Fruit fly (Drosophila melanogaster) whole organism, embryonic: ENCODE measurements around the gene gogo.
A peak's percentile ranks its signal among the peaks of the same experiment; 100 is the strongest.

Experiments used
- Ada2b ChIP-seq: fragments of 200-800 bp; sonication (Bioruptor generic); IDR thresholded peaks from 2 replicates; pipeline ENCODE4 v1.3.6; 2022; ENCODE audit warnings: missing biosample characterization, missing genetic modification characterization
- Adf1 ChIP-seq: fragments of 200-800 bp; sonication (Bioruptor generic); IDR thresholded peaks from 2 replicates; pipeline ENCODE4 v1.3.6; 2022; ENCODE audit warnings: missing biosample characterization, missing genetic modification characterization
- B-H2 ChIP-seq: fragments of 200-800 bp; sonication (Bioruptor generic); optimal IDR thresholded peaks from 2 replicates; lab custom pipeline; 2018; ENCODE audit warnings: missing biosample characterization, mild to moderate bottlenecking, missing genetic modification characterization
- Blimp-1 ChIP-seq: fragments of 200-800 bp; sonication (Bioruptor generic); optimal IDR thresholded peaks from 3 replicates; lab custom pipeline; 2018; ENCODE audit warnings: missing biosample characterization, missing genetic modification characterization, mild to moderate bottlenecking, moderate library complexity, missing genetic modification reagents
- CG10321 ChIP-seq: fragments of 200-800 bp; sonication (Bioruptor generic); IDR thresholded peaks from 2 replicates; pipeline ENCODE4 v1.3.6; 2022; ENCODE audit warnings: missing biosample characterization, missing genetic modification characterization
- CG10431 ChIP-seq: fragments of 200-800 bp; sonication (Bioruptor generic); optimal IDR thresholded peaks from 3 replicates; lab custom pipeline; 2018; ENCODE audit warnings: missing biosample characterization, mild to moderate bottlenecking, missing genetic modification characterization
- CG10959 ChIP-seq: fragments of 200-800 bp; sonication (Bioruptor generic); IDR thresholded peaks from 2 replicates; pipeline ENCODE4 v1.3.6; 2022; ENCODE audit warnings: missing biosample characterization, missing genetic modification characterization
- CG10979 ChIP-seq: fragments of 200-800 bp; sonication (Bioruptor generic); optimal IDR thresholded peaks from 2 replicates; lab custom pipeline; 2018; ENCODE audit warnings: missing biosample characterization, mild to moderate bottlenecking, missing genetic modification characterization, moderate library complexity
- CG11504 ChIP-seq: fragments of 200-800 bp; sonication (Bioruptor generic); optimal IDR thresholded peaks from 3 replicates; lab custom pipeline; 2019; ENCODE audit warnings: missing biosample characterization, mild to moderate bottlenecking, missing genetic modification characterization, moderate library complexity
- CG12744 ChIP-seq: fragments of 200-800 bp; sonication (Bioruptor generic); optimal IDR thresholded peaks from 2 replicates; lab custom pipeline; 2016; ENCODE audit warnings: missing biosample characterization, missing genetic modification characterization
- CG13296 ChIP-seq: fragments of 200-800 bp; sonication (Bioruptor generic); optimal IDR thresholded peaks from 3 replicates; lab custom pipeline; 2018; ENCODE audit warnings: missing biosample characterization, mild to moderate bottlenecking, missing genetic modification characterization
- CG13624 ChIP-seq: fragments of 200-800 bp; sonication (Bioruptor generic); optimal IDR thresholded peaks from 2 replicates; lab custom pipeline; 2016; ENCODE audit warnings: missing biosample characterization, missing genetic modification characterization
- CG17568 ChIP-seq: fragments of 200-800 bp; sonication (Bioruptor generic); optimal IDR thresholded peaks from 2 replicates; lab custom pipeline; 2018; ENCODE audit warnings: missing biosample characterization, mild to moderate bottlenecking, missing genetic modification characterization, moderate library complexity
- CG4282 ChIP-seq: fragments of 200-800 bp; sonication (Bioruptor generic); optimal IDR thresholded peaks from 2 replicates; lab custom pipeline; 2016; ENCODE audit warnings: missing biosample characterization, missing genetic modification characterization
- CG4360 ChIP-seq: fragments of 200-800 bp; sonication (Bioruptor generic); IDR thresholded peaks from 2 replicates; pipeline ENCODE4 v1.3.6; 2022; ENCODE audit warnings: missing biosample characterization, missing genetic modification characterization
- CG4730 ChIP-seq: fragments of 200-800 bp; sonication (Bioruptor generic); IDR thresholded peaks from 2 replicates; pipeline ENCODE4 v1.3.6; 2022; ENCODE audit warnings: missing biosample characterization, missing genetic modification characterization
- CG5180 ChIP-seq: fragments of 200-800 bp; sonication (Bioruptor generic); optimal IDR thresholded peaks from 3 replicates; lab custom pipeline; 2017; ENCODE audit warnings: missing biosample characterization, missing genetic modification characterization, mild to moderate bottlenecking, moderate library complexity, missing genetic modification reagents
- CG6272 ChIP-seq: fragments of 200-800 bp; sonication (Bioruptor generic); IDR thresholded peaks from 2 replicates; pipeline ENCODE4 v1.3.6; 2022; ENCODE audit warnings: missing biosample characterization, missing genetic modification characterization
- CG6683 ChIP-seq: fragments of 200-800 bp; sonication (Bioruptor generic); optimal IDR thresholded peaks from 2 replicates; lab custom pipeline; 2017; ENCODE audit warnings: missing biosample characterization, mild to moderate bottlenecking, missing genetic modification characterization, missing genetic modification reagents
- CG7745 ChIP-seq: fragments of 200-800 bp; sonication (Bioruptor generic); optimal IDR thresholded peaks from 2 replicates; lab custom pipeline; 2018; ENCODE audit warnings: missing biosample characterization, mild to moderate bottlenecking, missing genetic modification characterization, moderate library complexity
- CG9215 ChIP-seq: fragments of 200-800 bp; sonication (Bioruptor generic); IDR thresholded peaks from 2 replicates; pipeline ENCODE4 v1.3.6; 2022; ENCODE audit warnings: missing biosample characterization, missing genetic modification characterization
- CHES-1-like ChIP-seq: fragments of 200-800 bp; sonication (Bioruptor generic); optimal IDR thresholded peaks from 2 replicates; lab custom pipeline; 2016; ENCODE audit warnings: missing biosample characterization, missing genetic modification characterization
- Dek ChIP-seq: fragments of 200-800 bp; sonication (Bioruptor generic); optimal IDR thresholded peaks from 3 replicates; lab custom pipeline; 2019; ENCODE audit warnings: missing biosample characterization, mild to moderate bottlenecking, missing genetic modification characterization, moderate library complexity
- Ets97D ChIP-seq: fragments of 200-800 bp; sonication (Bioruptor generic); optimal IDR thresholded peaks from 3 replicates; lab custom pipeline; 2016; ENCODE audit warnings: missing biosample characterization, missing genetic modification characterization
- Fer3 ChIP-seq: fragments of 200-800 bp; sonication (Bioruptor generic); optimal IDR thresholded peaks from 2 replicates; lab custom pipeline; 2018; ENCODE audit warnings: missing biosample characterization, mild to moderate bottlenecking, missing genetic modification characterization, moderate library complexity
- HHEX ChIP-seq: fragments of 200-800 bp; sonication (Bioruptor generic); optimal IDR thresholded peaks from 3 replicates; lab custom pipeline; 2017; ENCODE audit warnings: missing biosample characterization, mild to moderate bottlenecking, missing genetic modification characterization, missing genetic modification reagents
- Hr39 ChIP-seq: fragments of >200 bp; optimal IDR thresholded peaks from 2 replicates; lab custom pipeline; 2017
- Hr51 ChIP-seq, 2 experiments: fragments of 200-800 bp; sonication (Bioruptor generic); optimal IDR thresholded peaks; 2 replicates in 1 of 2; 3 replicates in 1 of 2; lab custom pipeline; 2016 to 2018; ENCODE audit warnings: missing biosample characterization in 2 of 2, missing genetic modification characterization in 2 of 2, mild to moderate bottlenecking in 1 of 2, moderate library complexity in 1 of 2
- NK7.1 ChIP-seq: fragments of 200-800 bp; sonication (Bioruptor generic); optimal IDR thresholded peaks from 3 replicates; lab custom pipeline; 2016; ENCODE audit warnings: missing biosample characterization, missing genetic modification characterization
- Nf-YA ChIP-seq: fragments of 200-800 bp; sonication (Bioruptor generic); IDR thresholded peaks from 2 replicates; pipeline ENCODE4 v1.3.6; 2022; ENCODE audit warnings: missing biosample characterization, missing genetic modification characterization
- Ptx1 ChIP-seq: fragments of 200-800 bp; sonication (Bioruptor generic); IDR thresholded peaks from 2 replicates; pipeline ENCODE4 v1.3.6; 2022; ENCODE audit warnings: missing biosample characterization, missing genetic modification characterization
- amos ChIP-seq: fragments of 200-800 bp; sonication (Bioruptor generic); IDR thresholded peaks from 2 replicates; pipeline ENCODE4 v1.3.6; 2022; ENCODE audit warnings: missing biosample characterization, missing genetic modification characterization; ENCODE audit not compliant: partially characterized antibody
- aop ChIP-seq: fragments of 200-800 bp; sonication (Bioruptor generic); IDR thresholded peaks from 2 replicates; pipeline ENCODE4 v1.3.6; 2022; ENCODE audit warnings: missing biosample characterization, missing genetic modification characterization
- crol ChIP-seq: fragments of 200-800 bp; sonication (Bioruptor generic); IDR thresholded peaks from 2 replicates; pipeline ENCODE4 v1.3.6; 2022; ENCODE audit warnings: missing biosample characterization, missing genetic modification characterization
- dmrt99B ChIP-seq: fragments of 200-800 bp; sonication (Bioruptor generic); optimal IDR thresholded peaks from 2 replicates; lab custom pipeline; 2018; ENCODE audit warnings: missing biosample characterization, mild to moderate bottlenecking, missing genetic modification characterization, moderate library complexity
- ems ChIP-seq: fragments of 200-800 bp; sonication (Bioruptor generic); optimal IDR thresholded peaks from 3 replicates; lab custom pipeline; 2016; ENCODE audit warnings: missing biosample characterization, missing genetic modification characterization
- gem ChIP-seq: fragments of 200-800 bp; sonication (Bioruptor generic); optimal IDR thresholded peaks from 2 replicates; lab custom pipeline; 2019; ENCODE audit warnings: missing biosample characterization, mild to moderate bottlenecking, missing genetic modification characterization, moderate library complexity
- gt ChIP-seq: fragments of 200-800 bp; sonication (Bioruptor generic); IDR thresholded peaks from 2 replicates; pipeline ENCODE4 v1.3.6; 2022; ENCODE audit warnings: missing biosample characterization, missing genetic modification characterization
- hbn ChIP-seq: fragments of 200-800 bp; sonication (Bioruptor generic); IDR thresholded peaks from 2 replicates; pipeline ENCODE4 v1.3.6; 2022; ENCODE audit warnings: missing biosample characterization, missing genetic modification characterization; ENCODE audit not compliant: partially characterized antibody
- hkb ChIP-seq, 2 experiments: fragments of 200-800 bp in 1 of 2; fragments of >200 bp in 1 of 2; sonication (Bioruptor generic) in 1 of 2; IDR thresholded peaks in 1 of 2; optimal IDR thresholded peaks in 1 of 2; 2 replicates each; pipeline versions ENCODE4 v1.3.6 to Lab custom; 2017 to 2022; ENCODE audit warnings: missing biosample characterization in 1 of 2, missing genetic modification characterization in 1 of 2
- nom ChIP-seq: fragments of 200-800 bp; sonication (Bioruptor generic); optimal IDR thresholded peaks from 2 replicates; lab custom pipeline; 2017; ENCODE audit warnings: missing biosample characterization, missing genetic modification characterization, mild to moderate bottlenecking, moderate library complexity, missing genetic modification reagents
- pho ChIP-seq: fragments of 200-800 bp; sonication (Bioruptor generic); optimal IDR thresholded peaks from 2 replicates; lab custom pipeline; 2016; ENCODE audit warnings: missing biosample characterization, missing genetic modification characterization
- pzg ChIP-seq: fragments of 200-800 bp; sonication (Bioruptor generic); optimal IDR thresholded peaks from 3 replicates; lab custom pipeline; 2018; ENCODE audit warnings: missing biosample characterization, mild to moderate bottlenecking, missing genetic modification characterization, moderate library complexity
- schlank ChIP-seq: fragments of 200-800 bp; sonication (Bioruptor generic); optimal IDR thresholded peaks from 2 replicates; lab custom pipeline; 2018; ENCODE audit warnings: missing biosample characterization, mild to moderate bottlenecking, missing genetic modification characterization
- sim ChIP-seq: fragments of 200-800 bp; sonication (Bioruptor generic); IDR thresholded peaks from 2 replicates; pipeline ENCODE4 v1.3.6; 2022; ENCODE audit warnings: missing biosample characterization, missing genetic modification characterization
- sug ChIP-seq: fragments of 200-800 bp; optimal IDR thresholded peaks from 2 replicates; lab custom pipeline; 2019; ENCODE audit warnings: missing biosample characterization, mild to moderate bottlenecking, missing genetic modification characterization, moderate library complexity
- tll ChIP-seq, 2 experiments: fragments of 200-800 bp in 1 of 2; fragments of >200 bp in 1 of 2; sonication (Bioruptor generic) in 1 of 2; optimal IDR thresholded peaks; 2 replicates each; lab custom pipeline; 2017 to 2019; ENCODE audit warnings: missing biosample characterization in 2 of 2, missing genetic modification characterization in 2 of 2, mild to moderate bottlenecking in 1 of 2, moderate library complexity in 1 of 2

gogo gene

dm6 chr3L:20309758-20310733 is 15.1 kb upstream of the gogo start (continued):
- TF ChIP-seq CG13296 (GFP tag; lab: Kevin White, UChicago), result no peak
- no peak for TF ChIP-seq CG11504 (tag; lab: Kevin White, UChicago)
- TF ChIP-seq pho (GFP tag; lab: Kevin White, UChicago), result peak; percentile 61
- TF ChIP-seq CG13624 (GFP tag; lab: Kevin White, UChicago), result peak; percentile 80
- TF ChIP-seq Adf1 (GFP tag; lab: Robert Waterston, UW), result peak; percentile 43; the same call in 1 of the 2 replicates
- no peak for TF ChIP-seq tll (GFP tag; optimal IDR thresholded peaks at IDR 0.05; lab: Kevin White, UChicago)
- TF ChIP-seq NK7.1, result no peak
- no peak for TF ChIP-seq gem (tag; lab: Kevin White, UChicago)
- peak; percentile 46 for TF ChIP-seq sug (tag; lab: Kevin White, UChicago)
- TF ChIP-seq B-H2 (GFP tag; lab: Kevin White, UChicago), result peak; percentile 50
- TF ChIP-seq CG9215 (GFP tag; lab: Robert Waterston, UW), result no peak
- 0 out of 2 replicates have a peak, but pooled peaks have one; percentile 22 for TF ChIP-seq CG10959 (GFP tag; lab: Robert Waterston, UW)
- peak; percentile 95 for TF ChIP-seq pzg (GFP tag; lab: Kevin White, UChicago)
- TF ChIP-seq aop (GFP tag; lab: Robert Waterston, UW), result no peak; the same call in 1 of the 2 replicates
- no peak for TF ChIP-seq CG10979
- peak; percentile 90 for TF ChIP-seq amos (GFP tag; lab: Robert Waterston, UW)
- TF ChIP-seq Nf-YA (GFP tag; lab: Robert Waterston, UW), result no peak; the same call in 1 of the 2 replicates
- TF ChIP-seq dmrt99B, result no peak
- TF ChIP-seq Ets97D (GFP tag; lab: Kevin White, UChicago), result peak; percentile 87
- TF ChIP-seq Blimp-1 (GFP tag; lab: Kevin White, UChicago), result no peak
- TF ChIP-seq CG12744 (GFP tag; lab: Kevin White, UChicago), result no peak
- no peak for TF ChIP-seq sim (GFP tag; lab: Robert Waterston, UW)
- no peak for TF ChIP-seq HHEX (GFP tag; lab: Kevin White, UChicago)
- TF ChIP-seq Fer3 (tag; lab: Kevin White, UChicago), result peak; percentile 7
- TF ChIP-seq CG17568 (GFP tag; lab: Kevin White, UChicago), result no peak
- no peak for TF ChIP-seq hkb (optimal IDR thresholded peaks at IDR 0.05; lab: Kevin White, UChicago)
- TF ChIP-seq hkb (GFP tag; IDR thresholded peaks at IDR 0.05; lab: Robert Waterston, UW), result no peak
- TF ChIP-seq CG6272 (GFP tag; lab: Robert Waterston, UW), result no peak
- 0 out of 2 replicates have a peak, but pooled peaks have one; percentile 13 for TF ChIP-seq Ada2b (GFP tag; lab: Robert Waterston, UW)
- peak; percentile 94 for TF ChIP-seq CG4360
- peak; percentile 39 for TF ChIP-seq ems (GFP tag; lab: Kevin White, UChicago)
- no peak for TF ChIP-seq CG7745
- TF ChIP-seq Dek, result peak; percentile 21
- no peak for TF ChIP-seq gt
- TF ChIP-seq CHES-1-like (GFP tag; lab: Kevin White, UChicago), result peak; percentile 53
- peak; percentile 85 for TF ChIP-seq hbn (GFP tag; lab: Robert Waterston, UW)
- TF ChIP-seq schlank (tag; lab: Kevin White, UChicago), result no peak
- TF ChIP-seq Hr39, result no peak
- no peak for TF ChIP-seq CG6683 (GFP tag; lab: Kevin White, UChicago)
- no peak for TF ChIP-seq CG5180 (GFP tag; lab: Kevin White, UChicago)
- no peak for TF ChIP-seq CG10431 (GFP tag; lab: Kevin White, UChicago)
- no peak for TF ChIP-seq CG10321 (GFP tag; lab: Robert Waterston, UW)
- no peak for TF ChIP-seq crol (GFP tag; lab: Robert Waterston, UW)
- peak; percentile 22; the same call in 1 of the 2 replicates for TF ChIP-seq Ptx1
- no peak for TF ChIP-seq CG4730 (GFP tag; lab: Robert Waterston, UW)
- peak; percentile 69 for TF ChIP-seq CG4282
- TF ChIP-seq nom (GFP tag; lab: Kevin White, UChicago), result no peak
- TF ChIP-seq Hr51 (GFP tag; optimal IDR thresholded peaks at IDR 0.05; lab: Kevin White, UChicago), result peak in 1 of 2 experiments; percentile 42
